Fruit fly (Drosophila melanogaster): ENCODE results near the gene Naa15-16.

The Naa15-16 gene

DNA sequence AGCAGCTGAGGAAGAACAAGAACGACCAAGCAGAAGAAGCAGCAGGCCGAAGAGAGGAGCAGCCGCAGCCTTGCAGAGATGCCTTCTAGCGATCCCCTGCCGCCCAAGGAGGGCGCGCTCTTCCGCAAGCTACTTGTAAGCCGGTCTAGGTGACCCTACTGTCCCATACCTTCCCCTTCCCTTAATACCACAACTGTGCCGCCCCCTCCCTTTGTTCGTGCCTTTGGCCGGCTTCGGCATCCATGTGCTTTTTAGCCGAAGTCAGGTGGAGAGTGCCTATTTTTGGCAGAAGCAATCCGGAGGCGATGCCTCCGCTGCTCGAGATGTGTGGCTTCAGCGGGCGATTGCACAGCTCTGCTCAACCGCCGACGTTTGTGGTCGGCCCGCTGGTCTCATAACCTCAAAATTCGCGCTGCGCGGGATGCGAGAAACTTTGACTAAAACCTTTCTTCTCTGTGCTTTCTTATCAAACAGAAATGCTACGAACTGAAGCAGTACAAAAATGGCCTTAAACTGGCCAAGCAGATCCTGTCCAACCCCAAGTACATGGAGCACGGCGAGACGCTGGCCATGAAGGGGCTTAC, 852 bp downstream of the Naa15-16 start:
- TF ChIP-seq Mnt (GFP tag; optimal IDR thresholded peaks at IDR 0.05) (no peak), Clk (GFP tag; optimal IDR thresholded peaks at IDR 0.05) (no peak), CG5204 (GFP tag; optimal IDR thresholded peaks at IDR 0.05) (no peak), tj (GFP tag; optimal IDR thresholded peaks at IDR 0.05) (no peak), Hr96 (GFP tag; optimal IDR thresholded peaks at IDR 0.05) (no peak), pad (GFP tag; optimal IDR thresholded peaks at IDR 0.05) (no peak), CG7101 (tag; optimal IDR thresholded peaks at IDR 0.05) (no peak), cnc (optimal IDR thresholded peaks at IDR 0.05) (no peak), toe (GFP tag; optimal IDR thresholded peaks at IDR 0.05) (no peak), CG11617 (GFP tag; optimal IDR thresholded peaks at IDR 0.05) (no peak), CG33017 (tag; optimal IDR thresholded peaks at IDR 0.05) (no peak), CG12768 (GFP tag; optimal IDR thresholded peaks at IDR 0.05) (no peak), CG1620 (GFP tag; optimal IDR thresholded peaks at IDR 0.05) (no peak), kay (GFP tag; ENCODE audit: borderline replicate concordance) (no peak), Crg-1 (GFP tag; optimal IDR thresholded peaks at IDR 0.05) (no peak), bab1 (GFP tag; optimal IDR thresholded peaks at IDR 0.05) (no peak)

DNA sequence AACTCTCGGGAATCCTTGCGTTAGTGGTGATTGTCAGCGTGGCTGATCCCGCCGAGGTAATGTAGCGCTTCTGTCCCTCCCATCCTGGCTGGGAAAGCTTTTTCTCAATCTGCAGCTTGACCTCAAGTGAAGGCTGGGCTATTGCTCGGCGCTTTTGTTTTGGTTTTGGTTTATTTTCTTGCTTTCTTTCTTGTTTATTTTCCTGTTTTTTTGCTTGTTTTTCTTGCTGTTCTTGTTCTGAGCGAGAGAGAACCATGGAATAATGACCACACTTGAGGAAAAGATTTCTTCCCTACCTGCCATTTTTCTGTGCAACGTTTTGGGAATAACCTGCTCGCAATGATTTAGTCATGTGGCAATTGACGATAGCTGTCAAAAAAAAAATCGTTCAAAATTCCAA, 5.3 kb downstream of the Naa15-16 start:
- TF ChIP-seq CG33017 (tag; optimal IDR thresholded peaks at IDR 0.05) (no peak), kay (GFP tag; ENCODE audit: borderline replicate concordance) (no peak), Hr96 (GFP tag; optimal IDR thresholded peaks at IDR 0.05) (no peak), CG7101 (tag; optimal IDR thresholded peaks at IDR 0.05) (no peak), Crg-1 (GFP tag; optimal IDR thresholded peaks at IDR 0.05) (no peak)

DNA sequence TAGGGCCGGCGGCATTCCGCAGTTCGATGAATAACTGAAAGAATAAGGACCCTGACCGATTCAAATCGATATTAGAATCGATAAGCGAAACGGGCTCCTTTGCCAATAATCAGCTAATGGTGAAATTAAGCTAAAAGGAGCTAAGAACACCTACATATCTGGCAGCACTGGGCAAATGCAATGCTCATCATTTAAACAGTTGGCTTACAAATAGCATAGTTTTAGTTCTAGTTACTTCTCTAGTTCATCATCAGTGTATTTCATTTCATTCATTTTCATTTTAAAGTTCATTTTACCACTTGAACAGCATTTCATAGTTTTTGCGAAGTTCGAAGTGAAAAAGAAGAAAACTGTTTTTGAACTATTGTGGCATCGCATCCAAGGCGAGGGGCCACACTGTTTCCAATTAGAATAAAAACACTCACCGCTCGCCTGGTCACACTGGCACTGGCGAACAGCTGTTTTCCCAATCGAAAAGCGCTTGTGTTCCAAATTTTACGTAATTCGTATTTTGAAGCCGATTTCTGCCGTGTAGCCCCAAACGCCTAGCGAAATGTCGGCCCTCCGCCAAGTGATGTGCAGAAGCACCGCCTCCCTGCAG, 12.3 kb downstream of the Naa15-16 start, which contains the start of the genes pcm and ND-18:
TSS of gene pcm (minus strand) at position 28 of the 601 bp plus-strand sequence.
TSS of gene ND-18 (plus strand) at position 438 of the 601 bp plus-strand sequence.
- TF ChIP-seq tj (GFP tag; optimal IDR thresholded peaks at IDR 0.05), result peak; percentile 49
- TF ChIP-seq CG7101 (tag; optimal IDR thresholded peaks at IDR 0.05), result no peak
- peak; percentile 15 for TF ChIP-seq bab1 (GFP tag; optimal IDR thresholded peaks at IDR 0.05)
- TF ChIP-seq ovo (GFP tag; optimal IDR thresholded peaks at IDR 0.05), result peak; percentile 16
- TF ChIP-seq Clk (GFP tag; optimal IDR thresholded peaks at IDR 0.05), result no peak
- TF ChIP-seq CG14711 (tag; optimal IDR thresholded peaks at IDR 0.05), result no peak
- TF ChIP-seq CG5204 (GFP tag; optimal IDR thresholded peaks at IDR 0.05), result no peak
- no peak for TF ChIP-seq CG12768 (GFP tag; optimal IDR thresholded peaks at IDR 0.05)
- TF ChIP-seq Mnt (GFP tag; optimal IDR thresholded peaks at IDR 0.05), result peak; percentile 66
- TF ChIP-seq cic (GFP tag; optimal IDR thresholded peaks at IDR 0.05), result no peak
- no peak for TF ChIP-seq cnc (optimal IDR thresholded peaks at IDR 0.05)
- TF ChIP-seq CG1620 (GFP tag; optimal IDR thresholded peaks at IDR 0.05), result no peak
- TF ChIP-seq CG11617 (GFP tag; optimal IDR thresholded peaks at IDR 0.05), result peak; percentile 15

DNA sequence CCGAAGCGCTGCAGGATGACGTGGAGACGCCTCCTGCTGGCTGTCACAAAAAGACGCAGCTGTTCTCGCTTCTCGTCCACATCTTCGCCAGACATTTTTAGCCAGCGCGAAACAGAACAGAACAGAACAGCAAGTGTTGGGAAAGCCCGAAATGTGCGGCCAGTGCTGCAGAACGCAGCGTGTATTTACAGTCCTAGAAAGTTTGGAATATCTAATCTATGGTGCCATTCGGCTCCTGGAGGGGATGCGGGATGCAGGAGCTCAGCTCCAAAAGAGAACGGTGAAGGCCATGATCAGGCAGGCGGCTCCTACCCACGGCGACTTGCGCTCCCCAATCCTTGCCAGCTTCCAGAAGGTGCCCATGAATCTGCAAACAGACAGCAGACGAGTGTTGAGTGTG, 14.5 kb downstream of the Naa15-16 start, which contains the start of gene CG12204:
TSS of gene CG12204 (minus strand) at position 117 of the 400 bp plus-strand sequence.
- peak; percentile 20 for TF ChIP-seq CG12768 (GFP tag; optimal IDR thresholded peaks at IDR 0.05)
- peak; percentile 59 for TF ChIP-seq Mnt (GFP tag; optimal IDR thresholded peaks at IDR 0.05)
- peak; percentile 29 for TF ChIP-seq CG11617 (GFP tag; optimal IDR thresholded peaks at IDR 0.05)
- peak; percentile 47 for TF ChIP-seq CG1620 (GFP tag; optimal IDR thresholded peaks at IDR 0.05)
- TF ChIP-seq bab1 (GFP tag; optimal IDR thresholded peaks at IDR 0.05), result no peak
- peak; percentile 61 for TF ChIP-seq pad (GFP tag; optimal IDR thresholded peaks at IDR 0.05)
- no peak for TF ChIP-seq CG5204 (GFP tag; optimal IDR thresholded peaks at IDR 0.05)
- TF ChIP-seq CG7101 (tag; optimal IDR thresholded peaks at IDR 0.05), result peak; percentile 33
- TF ChIP-seq CG33017 (tag; optimal IDR thresholded peaks at IDR 0.05), result no peak
- TF ChIP-seq CG14711 (tag; optimal IDR thresholded peaks at IDR 0.05), result peak; percentile 16
- peak; percentile 6 for TF ChIP-seq Crg-1 (GFP tag; optimal IDR thresholded peaks at IDR 0.05)

DNA sequence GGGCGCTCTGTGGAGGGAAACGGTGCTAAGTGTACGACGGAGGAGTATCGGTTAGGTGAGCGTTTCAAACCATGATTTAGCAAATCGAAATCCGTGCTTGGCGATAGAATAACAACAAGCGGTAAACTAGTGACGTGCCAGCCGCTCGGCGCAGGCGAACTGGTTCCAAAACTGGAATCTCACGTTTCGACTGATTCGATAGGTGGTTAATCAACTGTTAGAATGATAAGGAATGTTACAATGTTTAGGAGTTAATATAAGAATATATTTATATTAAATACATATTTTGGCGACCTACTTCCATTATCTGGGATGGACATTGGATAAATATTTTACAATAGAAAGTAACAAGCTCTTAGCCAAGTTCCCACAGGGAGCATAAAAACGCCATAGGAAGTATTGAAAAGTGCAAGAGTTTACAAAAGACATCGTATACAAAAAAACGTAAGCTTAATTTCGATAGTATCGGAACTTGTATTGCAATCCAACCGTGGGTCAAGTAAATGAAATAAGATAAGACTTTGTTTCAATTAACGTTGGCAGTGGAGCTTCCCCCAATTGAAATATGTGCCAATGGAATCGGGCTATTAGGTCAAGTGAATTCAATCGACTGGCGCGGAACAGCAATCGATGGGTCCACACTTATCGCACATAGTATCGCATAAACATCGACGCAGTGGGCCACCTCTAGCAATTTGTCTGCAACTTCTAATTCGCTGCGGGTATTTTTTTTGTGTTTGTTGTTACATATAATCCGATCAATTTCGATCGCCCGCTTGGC, 15.2 kb downstream of the Naa15-16 start, which contains the start of the genes ksh, CG14200 and Pfrx:
TSS of gene ksh (minus strand) at position 163 of the 781 bp plus-strand sequence.
TSS of gene CG14200 (plus strand) at position 676 of the 781 bp plus-strand sequence.
TSS of gene Pfrx (plus strand) at position 676 of the 781 bp plus-strand sequence.
- TF ChIP-seq CG33017 (tag; optimal IDR thresholded peaks at IDR 0.05), result no peak
- no peak for TF ChIP-seq CG11617 (GFP tag; optimal IDR thresholded peaks at IDR 0.05)
- no peak for TF ChIP-seq pad (GFP tag; optimal IDR thresholded peaks at IDR 0.05)
- no peak for TF ChIP-seq tj (GFP tag; optimal IDR thresholded peaks at IDR 0.05)
- TF ChIP-seq ovo (GFP tag; optimal IDR thresholded peaks at IDR 0.05), result peak; percentile 9
- no peak for TF ChIP-seq Crg-1 (GFP tag; optimal IDR thresholded peaks at IDR 0.05)
- TF ChIP-seq Clk (GFP tag; optimal IDR thresholded peaks at IDR 0.05), result no peak
- TF ChIP-seq CG7101 (tag; optimal IDR thresholded peaks at IDR 0.05), result peak; percentile 10
- TF ChIP-seq Mnt (GFP tag; optimal IDR thresholded peaks at IDR 0.05), result no peak
- TF ChIP-seq CG12768 (GFP tag; optimal IDR thresholded peaks at IDR 0.05), result no peak
- no peak for TF ChIP-seq Hr96 (GFP tag; optimal IDR thresholded peaks at IDR 0.05)
- TF ChIP-seq CG1620 (GFP tag; optimal IDR thresholded peaks at IDR 0.05), result peak; percentile 72
- TF ChIP-seq bab1 (GFP tag; optimal IDR thresholded peaks at IDR 0.05), result peak; percentile 8
- no peak for TF ChIP-seq kay (GFP tag; ENCODE audit: borderline replicate concordance)
- TF ChIP-seq cic (GFP tag; optimal IDR thresholded peaks at IDR 0.05), result no peak
- TF ChIP-seq toe (GFP tag; optimal IDR thresholded peaks at IDR 0.05), result peak; percentile 34
- TF ChIP-seq CG14711 (tag; optimal IDR thresholded peaks at IDR 0.05), result no peak

All from whole organism, adult.